Worm (Caenorhabditis elegans): ENCODE results near the gene srg-11.
A peak's percentile ranks its signal among the peaks of the same experiment; 100 is the strongest.

Gene srg-11

ce11 chrIII:4649811-4650544 lies 29.8 kb upstream of the srg-11 start, which contains the start of gene ppm-2 (continued):
- TF ChIP-seq nhr-48 (tag; optimal IDR thresholded peaks at IDR 0.05) (no peak), daf-16 (GFP tag; optimal IDR thresholded peaks at IDR 0.05) (no peak), daf-16 (tag; optimal IDR thresholded peaks at IDR 0.05) (peak; percentile 43), zfp-2 (tag; optimal IDR thresholded peaks at IDR 0.05) (no peak), dmd-8 (GFP tag; IDR thresholded peaks at IDR 0.05) (no peak), egl-27 (tag; optimal IDR thresholded peaks at IDR 0.05) (no peak), nhr-25 (tag; optimal IDR thresholded peaks at IDR 0.05; ENCODE audit: borderline replicate concordance, insufficient read depth) (no peak), lim-7 (GFP tag; IDR thresholded peaks at IDR 0.05) (no peak), mxl-2 (GFP tag; conservative IDR thresholded peaks at IDR 0.05) (no peak), mdl-1 (tag; optimal IDR thresholded peaks at IDR 0.05) (peak in 1 of 2 experiments; percentile 10), duxl-1 (tag; optimal IDR thresholded peaks at IDR 0.05; ENCODE audit: poor library complexity) (no peak), F26F4.8 (GFP tag; conservative IDR thresholded peaks at IDR 0.05) (no peak), Y105C5A.15 (GFP tag; IDR thresholded peaks at IDR 0.05) (no peak), vab-7 (GFP tag; IDR thresholded peaks at IDR 0.05) (no peak), zag-1 (tag; optimal IDR thresholded peaks at IDR 0.05) (no peak), daf-8 (GFP tag; IDR thresholded peaks at IDR 0.05) (no peak), ceh-32 (tag; optimal IDR thresholded peaks at IDR 0.05; ENCODE audit: poor library complexity) (no peak), gei-8 (GFP tag; optimal IDR thresholded peaks at IDR 0.05) (no peak), F49E8.2 (tag; optimal IDR thresholded peaks at IDR 0.05; ENCODE audit: borderline replicate concordance) (no peak), cey-2 (tag; optimal IDR thresholded peaks at IDR 0.05; ENCODE audit: borderline replicate concordance, insufficient read depth) (no peak), ZK337.2 (GFP tag; IDR thresholded peaks at IDR 0.05) (no peak), F10B5.3 (tag; optimal IDR thresholded peaks at IDR 0.05) (no peak), ces-1 (GFP tag; optimal IDR thresholded peaks at IDR 0.05) (no peak), R02D3.7 (tag; optimal IDR thresholded peaks at IDR 0.05) (no peak), nhr-41 (GFP tag; IDR thresholded peaks at IDR 0.05) (no peak), unc-39 (tag; optimal IDR thresholded peaks at IDR 0.05) (no peak), dmd-6 (GFP tag; IDR thresholded peaks at IDR 0.05) (peak; percentile 77), lin-29 (GFP tag; IDR thresholded peaks at IDR 0.05) (no peak), lin-1 (GFP tag; IDR thresholded peaks at IDR 0.05) (0 out of 2 replicates have a peak, but pooled peaks have one; percentile 38), tra-1 (GFP tag; IDR thresholded peaks at IDR 0.05) (0 out of 2 replicates have a peak, but pooled peaks have one; percentile 9), zfp-3 (GFP tag; conservative IDR thresholded peaks at IDR 0.05) (0 out of 2 replicates have a peak, but pooled peaks have one; percentile 45), snpc-1.2 (GFP tag; IDR thresholded peaks at IDR 0.05) (peak; percentile 46; the same call in 1 of the 2 replicates), tag-97 (GFP tag; IDR thresholded peaks at IDR 0.05) (no peak), ZK546.5 (tag; optimal IDR thresholded peaks at IDR 0.05) (no peak), nhr-42 (GFP tag; IDR thresholded peaks at IDR 0.05) (no peak), lir-3 (tag; optimal IDR thresholded peaks at IDR 0.05) (no peak), ceh-44 (GFP tag; IDR thresholded peaks at IDR 0.05) (no peak), hlh-11 (tag; optimal IDR thresholded peaks at IDR 0.05) (peak; percentile 24), nhr-10 (tag; optimal IDR thresholded peaks at IDR 0.05) (no peak), madf-5 (GFP tag; IDR thresholded peaks at IDR 0.05) (no peak), zip-11 (GFP tag; IDR thresholded peaks at IDR 0.05) (no peak), ceh-82 (tag; optimal IDR thresholded peaks at IDR 0.05) (no peak), lin-39 (tag; optimal IDR thresholded peaks at IDR 0.05) (no peak), mes-2 (tag; optimal IDR thresholded peaks at IDR 0.05; ENCODE audit: poor library complexity, severe bottlenecking) (no peak), T26A8.4 (GFP tag; IDR thresholded peaks at IDR 0.05) (no peak), nhr-237 (tag; optimal IDR thresholded peaks at IDR 0.05) (no peak), skn-1 (tag; optimal IDR thresholded peaks at IDR 0.05) (no peak), snpc-4 (tag; optimal IDR thresholded peaks at IDR 0.05) (no peak), ctbp-1 (GFP tag; IDR thresholded peaks at IDR 0.05) (no peak), spr-3 (GFP tag; optimal IDR thresholded peaks at IDR 0.05) (no peak)

Measured in whole organism, L4 larva.